Worm (Caenorhabditis elegans): ENCODE measurements around the gene K09F5.1.

Gene K09F5.1

ce11 chrX:7782389-7782788 lies 42.9 kb downstream of the K09F5.1 start, which contains the start of gene ZK154.4 (continued):
- TF ChIP-seq spr-1 (tag; optimal IDR thresholded peaks at IDR 0.05) (no peak), sdz-12 (GFP tag; optimal IDR thresholded peaks at IDR 0.05) (no peak), nhr-28 (tag; optimal IDR thresholded peaks at IDR 0.05) (no peak), dmd-9 (GFP tag; IDR thresholded peaks at IDR 0.05) (no peak), nhr-48 (tag; optimal IDR thresholded peaks at IDR 0.05) (no peak), unc-130 (GFP tag; optimal IDR thresholded peaks at IDR 0.05) (no peak), ztf-7 (tag; optimal IDR thresholded peaks at IDR 0.05) (no peak), madf-5 (GFP tag; IDR thresholded peaks at IDR 0.05) (no peak), ceh-20 (GFP tag; IDR thresholded peaks at IDR 0.05) (no peak), hlh-30 (tag; optimal IDR thresholded peaks at IDR 0.05; ENCODE audit: insufficient read depth) (peak; percentile 82), spr-3 (GFP tag; optimal IDR thresholded peaks at IDR 0.05) (no peak), zip-11 (GFP tag; IDR thresholded peaks at IDR 0.05) (no peak), nhr-102 (tag; optimal IDR thresholded peaks at IDR 0.05) (no peak), Y75B8A.6 (GFP tag; IDR thresholded peaks at IDR 0.05) (no peak), mes-2 (tag; optimal IDR thresholded peaks at IDR 0.05; ENCODE audit: poor library complexity, severe bottlenecking) (peak; percentile 64), lin-38 (GFP tag; IDR thresholded peaks at IDR 0.05) (no peak), mep-1 (tag; optimal IDR thresholded peaks at IDR 0.05) (peak; percentile 60), fkh-10 (GFP tag; optimal IDR thresholded peaks at IDR 0.05) (no peak), ZK337.2 (GFP tag; IDR thresholded peaks at IDR 0.05) (no peak), duxl-1 (tag; optimal IDR thresholded peaks at IDR 0.05; ENCODE audit: poor library complexity) (no peak), snpc-4 (tag; optimal IDR thresholded peaks at IDR 0.05) (no peak), daf-12 (tag; optimal IDR thresholded peaks at IDR 0.05) (no peak), nhr-237 (tag; optimal IDR thresholded peaks at IDR 0.05) (no peak), lin-1 (GFP tag; IDR thresholded peaks at IDR 0.05) (no peak), nhr-42 (GFP tag; IDR thresholded peaks at IDR 0.05) (no peak), tra-1 (GFP tag; IDR thresholded peaks at IDR 0.05) (no peak), unc-62 (GFP tag; optimal IDR thresholded peaks at IDR 0.05 in 1 of 2) (peak in 1 of 2 experiments; percentile 94), unc-62 (tag; optimal IDR thresholded peaks at IDR 0.05) (no peak), ceh-32 (tag; optimal IDR thresholded peaks at IDR 0.05; ENCODE audit: poor library complexity) (no peak), D1046.2 (GFP tag; IDR thresholded peaks at IDR 0.05) (no peak), F37D6.2 (tag; optimal IDR thresholded peaks at IDR 0.05) (no peak), tag-97 (GFP tag; IDR thresholded peaks at IDR 0.05) (no peak), T26A8.4 (GFP tag; IDR thresholded peaks at IDR 0.05) (no peak), ZK546.5 (tag; optimal IDR thresholded peaks at IDR 0.05) (no peak), aha-1 (tag) (no peak), nhr-41 (GFP tag; IDR thresholded peaks at IDR 0.05) (no peak), daf-8 (GFP tag; IDR thresholded peaks at IDR 0.05) (no peak), fos-1 (tag; optimal IDR thresholded peaks at IDR 0.05) (no peak), ces-1 (GFP tag; optimal IDR thresholded peaks at IDR 0.05) (no peak), ama-1 (optimal IDR thresholded peaks at IDR 0.05) (no peak), nhr-77 (tag; optimal IDR thresholded peaks at IDR 0.05) (peak; percentile 24), nhr-25 (tag; optimal IDR thresholded peaks at IDR 0.05; ENCODE audit: borderline replicate concordance, insufficient read depth) (no peak), lin-29 (GFP tag; IDR thresholded peaks at IDR 0.05) (no peak), nhr-11 (tag; optimal IDR thresholded peaks at IDR 0.05) (no peak), hif-1 (tag; optimal IDR thresholded peaks at IDR 0.05) (no peak), unc-39 (tag; optimal IDR thresholded peaks at IDR 0.05) (no peak), Y48G9A.11 (GFP tag; IDR thresholded peaks at IDR 0.05) (no peak), zfp-3 (GFP tag; conservative IDR thresholded peaks at IDR 0.05) (no peak), dpl-1 (GFP tag; optimal IDR thresholded peaks at IDR 0.05) (peak; percentile 43), ceh-82 (tag; optimal IDR thresholded peaks at IDR 0.05) (no peak), T20F7.1 (GFP tag; optimal IDR thresholded peaks at IDR 0.05) (no peak), zfp-2 (tag; optimal IDR thresholded peaks at IDR 0.05) (no peak), snpc-1.2 (GFP tag; IDR thresholded peaks at IDR 0.05) (no peak)

Measured in whole organism, L4 larva.